Worm (Caenorhabditis elegans) whole organism, mixed stage, embryonic: ENCODE measurements around the gene gst-5.

Source experiments
- M03D4.4 ChIP-seq: sonication (generic microtip); optimal IDR thresholded peaks from 2 replicates; lab custom pipeline; 2017; ENCODE audit warnings: mild to moderate bottlenecking, missing genetic modification characterization, missing compliant biosample characterization
- bed-3 ChIP-seq: fragments of 200-800 bp; sonication (Bioruptor generic); optimal IDR thresholded peaks from 3 replicates; lab custom pipeline; 2018; ENCODE audit warnings: mild to moderate bottlenecking, missing genetic modification characterization, moderate library complexity, missing compliant biosample characterization
- blmp-1 ChIP-seq: fragments of 150-350 bp; optimal IDR thresholded peaks from 2 replicates; lab custom pipeline; 2014; ENCODE audit warnings: missing biosample characterization, missing genetic modification characterization
- ceh-39 ChIP-seq: fragments of 150-350 bp; optimal IDR thresholded peaks from 2 replicates; lab custom pipeline; 2014; ENCODE audit warnings: missing biosample characterization, missing genetic modification characterization
- ceh-43 ChIP-seq: fragments of 200-800 bp; sonication (Bioruptor generic); optimal IDR thresholded peaks from 2 replicates; lab custom pipeline; 2018; ENCODE audit warnings: mild to moderate bottlenecking, missing genetic modification characterization, moderate library complexity, missing compliant biosample characterization
- ceh-83 ChIP-seq: fragments of 200-800 bp; sonication (Bioruptor generic); optimal IDR thresholded peaks from 2 replicates; lab custom pipeline; 2018; ENCODE audit warnings: mild to moderate bottlenecking, missing genetic modification characterization, missing compliant biosample characterization
- ces-1 ChIP-seq: fragments of 150-350 bp; optimal IDR thresholded peaks from 2 replicates; lab custom pipeline; 2014; ENCODE audit warnings: missing biosample characterization, missing genetic modification reagents, missing genetic modification characterization
- cnd-1 ChIP-seq: fragments of 200-800 bp; sonication (Bioruptor generic); optimal IDR thresholded peaks from 2 replicates; lab custom pipeline; 2018; ENCODE audit warnings: mild to moderate bottlenecking, missing genetic modification characterization, missing compliant biosample characterization
- drap-1 ChIP-seq: fragments of 200-800 bp; sonication (Bioruptor generic); optimal IDR thresholded peaks from 3 replicates; lab custom pipeline; 2018; ENCODE audit warnings: mild to moderate bottlenecking, missing genetic modification characterization, missing compliant biosample characterization
- elt-1 ChIP-seq: sonication (generic microtip); optimal IDR thresholded peaks from 2 replicates; lab custom pipeline; 2017; ENCODE audit warnings: missing genetic modification characterization, mild to moderate bottlenecking, missing compliant biosample characterization, antibody characterized with exemption, moderate library complexity, borderline replicate concordance; ENCODE audit not compliant: insufficient read depth
- elt-3 ChIP-seq: fragments of 150-350 bp; optimal IDR thresholded peaks from 2 replicates; lab custom pipeline; 2014; ENCODE audit warnings: missing biosample characterization, missing genetic modification characterization
- flh-1 ChIP-seq: fragments of 200-800 bp; sonication (Bioruptor generic); optimal IDR thresholded peaks from 2 replicates; lab custom pipeline; 2018; ENCODE audit warnings: mild to moderate bottlenecking, missing genetic modification characterization, moderate library complexity, missing compliant biosample characterization
- ham-2 ChIP-seq: fragments of 200-800 bp; sonication (Bioruptor generic); optimal IDR thresholded peaks from 2 replicates; lab custom pipeline; 2018; ENCODE audit warnings: mild to moderate bottlenecking, missing genetic modification characterization, missing compliant biosample characterization
- hlh-1 ChIP-seq: fragments of 150-350 bp; optimal IDR thresholded peaks from 2 replicates; lab custom pipeline; 2014; ENCODE audit warnings: missing biosample characterization, missing genetic modification reagents, missing genetic modification characterization
- lin-13 ChIP-seq: fragments of 150-350 bp; optimal IDR thresholded peaks from 2 replicates; lab custom pipeline; 2014; ENCODE audit warnings: missing biosample characterization, missing genetic modification characterization
- lin-32 ChIP-seq: fragments of 200-800 bp; sonication (Bioruptor generic); optimal IDR thresholded peaks from 2 replicates; lab custom pipeline; 2018; ENCODE audit warnings: mild to moderate bottlenecking, missing genetic modification characterization, missing compliant biosample characterization
- lsy-2 ChIP-seq: fragments of 150-350 bp; optimal IDR thresholded peaks from 2 replicates; lab custom pipeline; 2014; ENCODE audit warnings: missing biosample characterization, missing genetic modification characterization
- mab-5 ChIP-seq: fragments of 150-350 bp; optimal IDR thresholded peaks from 2 replicates; lab custom pipeline; 2014; ENCODE audit warnings: missing biosample characterization, missing genetic modification characterization
- mep-1 ChIP-seq: fragments of 150-350 bp; optimal IDR thresholded peaks from 2 replicates; lab custom pipeline; 2017; ENCODE audit warnings: missing biosample characterization, missing genetic modification reagents, missing genetic modification characterization, inconsistent platforms
- mls-2 ChIP-seq: sonication (generic microtip); optimal IDR thresholded peaks from 2 replicates; lab custom pipeline; 2016; ENCODE audit warnings: mild to moderate bottlenecking, missing genetic modification characterization, moderate library complexity, missing compliant biosample characterization
- nhr-12 ChIP-seq: fragments of 150-350 bp; optimal IDR thresholded peaks from 2 replicates; lab custom pipeline; 2014; ENCODE audit warnings: missing biosample characterization, missing genetic modification characterization
- nhr-2 ChIP-seq: fragments of 150-350 bp; optimal IDR thresholded peaks from 2 replicates; lab custom pipeline; 2014; ENCODE audit warnings: missing biosample characterization, missing genetic modification characterization
- nhr-237 ChIP-seq: fragments of 150-350 bp; optimal IDR thresholded peaks from 2 replicates; lab custom pipeline; 2014; ENCODE audit warnings: missing biosample characterization, missing genetic modification characterization
- nhr-28 ChIP-seq: fragments of 150-350 bp; optimal IDR thresholded peaks from 2 replicates; lab custom pipeline; 2014; ENCODE audit warnings: missing biosample characterization, missing genetic modification characterization
- nhr-76 ChIP-seq: sonication (generic microtip); optimal IDR thresholded peaks from 2 replicates; lab custom pipeline; 2017; ENCODE audit warnings: missing biosample characterization, missing genetic modification characterization
- pha-4 ChIP-seq: fragments of 150-350 bp; optimal IDR thresholded peaks from 2 replicates; lab custom pipeline; 2018; ENCODE audit warnings: missing biosample characterization, missing genetic modification reagents, missing genetic modification characterization
- sem-2 ChIP-seq: fragments of 200-800 bp; sonication (Bioruptor generic); optimal IDR thresholded peaks from 2 replicates; lab custom pipeline; 2018; ENCODE audit warnings: mild to moderate bottlenecking, missing genetic modification characterization, missing compliant biosample characterization
- snpc-4 ChIP-seq: fragments of 150-350 bp; optimal IDR thresholded peaks from 2 replicates; lab custom pipeline; 2014; ENCODE audit warnings: missing biosample characterization, missing genetic modification characterization
- sptf-1 ChIP-seq: sonication (generic microtip); optimal IDR thresholded peaks from 2 replicates; lab custom pipeline; 2017; ENCODE audit warnings: mild to moderate bottlenecking, missing genetic modification characterization, moderate library complexity, missing compliant biosample characterization
- tbx-8 ChIP-seq: fragments of 200-800 bp; sonication (Bioruptor generic); optimal IDR thresholded peaks from 2 replicates; lab custom pipeline; 2018; ENCODE audit warnings: mild to moderate bottlenecking, missing genetic modification characterization, moderate library complexity, missing compliant biosample characterization
- unc-120 ChIP-seq: sonication (generic microtip); optimal IDR thresholded peaks from 2 replicates; lab custom pipeline; 2017; ENCODE audit warnings: missing genetic modification characterization, missing compliant biosample characterization; ENCODE audit not compliant: poor library complexity, severe bottlenecking
- unc-39 ChIP-seq: fragments of 150-350 bp; optimal IDR thresholded peaks from 2 replicates; lab custom pipeline; 2014; ENCODE audit warnings: missing biosample characterization, missing genetic modification characterization
- unc-62 ChIP-seq: fragments of 150-350 bp; optimal IDR thresholded peaks from 2 replicates; lab custom pipeline; 2014; ENCODE audit warnings: missing biosample characterization, missing genetic modification reagents, missing genetic modification characterization
- zip-8 ChIP-seq: fragments of 150-350 bp; optimal IDR thresholded peaks from 2 replicates; lab custom pipeline; 2014; ENCODE audit warnings: missing biosample characterization, missing genetic modification characterization
- ztf-11 ChIP-seq: fragments of 150-350 bp; optimal IDR thresholded peaks from 2 replicates; lab custom pipeline; 2014; ENCODE audit warnings: missing biosample characterization, missing genetic modification characterization

The gst-5 gene

ce11 chrII:10989180-10989579 lies 39.0 kb downstream of the gst-5 start:
- TF ChIP-seq cnd-1 (tag; lab: Kevin White, UChicago) (peak; percentile 32), tbx-8 (no peak), elt-3 (tag; lab: Kevin White, UChicago) (no peak), ceh-39 (tag; lab: Kevin White, UChicago) (peak; percentile 13), blmp-1 (tag; lab: Kevin White, UChicago) (no peak), sptf-1 (tag; lab: Kevin White, UChicago) (no peak), bed-3 (GFP tag; lab: Kevin White, UChicago) (no peak), ztf-11 (no peak), lin-32 (GFP tag; lab: Kevin White, UChicago) (no peak), ham-2 (GFP tag; lab: Kevin White, UChicago) (peak; percentile 1), lsy-2 (no peak), mab-5 (tag; lab: Kevin White, UChicago) (no peak), ces-1 (GFP tag; lab: Kevin White, UChicago) (no peak), flh-1 (GFP tag; lab: Kevin White, UChicago) (no peak), unc-39 (tag; lab: Kevin White, UChicago) (no peak), sem-2 (peak; percentile 6), M03D4.4 (tag; lab: Kevin White, UChicago) (no peak), mls-2 (tag; lab: Kevin White, UChicago) (peak; percentile 39), unc-62 (GFP tag; lab: Kevin White, UChicago) (no peak), nhr-76 (tag; lab: Kevin White, UChicago) (no peak), ceh-43 (GFP tag; lab: Kevin White, UChicago) (no peak), elt-1 (tag; lab: Kevin White, UChicago) (no peak), nhr-12 (no peak), nhr-2 (tag; lab: Kevin White, UChicago) (peak; percentile 85), drap-1 (no peak), mep-1 (tag; lab: Kevin White, UChicago) (no peak), nhr-237 (tag; lab: Kevin White, UChicago) (no peak), nhr-28 (tag; lab: Kevin White, UChicago) (no peak), lin-13 (no peak), pha-4 (tag; lab: Kevin White, UChicago) (no peak), zip-8 (tag; lab: Kevin White, UChicago) (peak; percentile 82), snpc-4 (no peak), unc-120 (tag; lab: Kevin White, UChicago) (no peak), hlh-1 (tag; lab: Kevin White, UChicago) (no peak), ceh-83 (no peak)

ce11 chrII:10990592-10990991 lies 40.4 kb downstream of the gst-5 start:
- TF ChIP-seq unc-120 (tag; lab: Kevin White, UChicago): no peak
- TF ChIP-seq elt-1 (tag; lab: Kevin White, UChicago): no peak
- TF ChIP-seq mls-2 (tag; lab: Kevin White, UChicago): peak; percentile 67
- TF ChIP-seq nhr-237 (tag; lab: Kevin White, UChicago): no peak
- TF ChIP-seq unc-39 (tag; lab: Kevin White, UChicago): no peak
- TF ChIP-seq lin-32 (GFP tag; lab: Kevin White, UChicago): peak; percentile 32
- TF ChIP-seq cnd-1 (tag; lab: Kevin White, UChicago): peak; percentile 1
- TF ChIP-seq ceh-43 (GFP tag; lab: Kevin White, UChicago): peak; percentile 63
- TF ChIP-seq sptf-1 (tag; lab: Kevin White, UChicago): peak; percentile 50
- no peak for TF ChIP-seq mab-5 (tag; lab: Kevin White, UChicago)
- TF ChIP-seq ceh-83: no peak
- TF ChIP-seq tbx-8: no peak
- TF ChIP-seq sem-2: no peak
- TF ChIP-seq drap-1: no peak
- peak; percentile 73 for TF ChIP-seq nhr-2 (tag; lab: Kevin White, UChicago)
- no peak for TF ChIP-seq nhr-76 (tag; lab: Kevin White, UChicago)
- no peak for TF ChIP-seq M03D4.4 (tag; lab: Kevin White, UChicago)
- TF ChIP-seq blmp-1 (tag; lab: Kevin White, UChicago): no peak
- no peak for TF ChIP-seq pha-4 (tag; lab: Kevin White, UChicago)
- TF ChIP-seq ztf-11: no peak
- TF ChIP-seq hlh-1 (tag; lab: Kevin White, UChicago): no peak
- TF ChIP-seq elt-3 (tag; lab: Kevin White, UChicago): no peak
- TF ChIP-seq lin-13: no peak
- peak; percentile 99 for TF ChIP-seq ces-1 (GFP tag; lab: Kevin White, UChicago)
- TF ChIP-seq nhr-28 (tag; lab: Kevin White, UChicago): no peak
- TF ChIP-seq mep-1 (tag; lab: Kevin White, UChicago): peak; percentile 21
- peak; percentile 46 for TF ChIP-seq unc-62 (GFP tag; lab: Kevin White, UChicago)
- TF ChIP-seq, all 35 proteins: peak for 9
